Fruit fly (Drosophila melanogaster) whole organism, wandering third instar larva: ENCODE measurements around the gene Gr10a.

Experiments
- Dfd ChIP-seq: fragments of >200 bp; optimal IDR thresholded peaks from 2 replicates; lab custom pipeline; 2017; ENCODE audit warnings: missing biosample characterization, missing genetic modification characterization
- GATAd ChIP-seq: sonication (Bioruptor generic); optimal IDR thresholded peaks from 2 replicates; lab custom pipeline; 2016; ENCODE audit warnings: missing biosample characterization, missing genetic modification characterization
- Hr78 ChIP-seq: fragments of >200 bp; optimal IDR thresholded peaks from 2 replicates; lab custom pipeline; 2017; ENCODE audit warnings: missing biosample characterization, missing genetic modification characterization
- Jra ChIP-seq: sonication (Bioruptor generic); optimal IDR thresholded peaks from 2 replicates; lab custom pipeline; 2016; ENCODE audit warnings: missing biosample characterization, missing genetic modification characterization
- Rel ChIP-seq, 2 experiments: fragments of 200-800 bp; sonication (Bioruptor generic) in 1 of 2; optimal IDR thresholded peaks; 2 replicates in 1 of 2; 3 replicates in 1 of 2; lab custom pipeline; 2016 to 2019; ENCODE audit warnings: mild to moderate bottlenecking in 2 of 2, missing biosample characterization in 2 of 2, missing genetic modification characterization in 2 of 2, moderate library complexity in 1 of 2
- Sp1 ChIP-seq: fragments of 200-800 bp; sonication (Bioruptor generic); optimal IDR thresholded peaks from 3 replicates; lab custom pipeline; 2019; ENCODE audit warnings: missing biosample characterization, mild to moderate bottlenecking, missing genetic modification characterization, moderate library complexity
- dmrt93B ChIP-seq: fragments of 200-800 bp; sonication (Bioruptor generic); optimal IDR thresholded peaks from 2 replicates; lab custom pipeline; 2018; ENCODE audit warnings: missing biosample characterization, mild to moderate bottlenecking, missing genetic modification characterization
- ey ChIP-seq: fragments of 200-800 bp; sonication (Bioruptor generic); optimal IDR thresholded peaks from 2 replicates; lab custom pipeline; 2016; ENCODE audit warnings: missing biosample characterization, missing genetic modification characterization
- usp ChIP-seq: fragments of >200 bp; optimal IDR thresholded peaks from 2 replicates; lab custom pipeline; 2017; ENCODE audit warnings: missing biosample characterization, missing genetic modification characterization
- woc ChIP-seq: sonication (Bioruptor generic); optimal IDR thresholded peaks from 2 replicates; lab custom pipeline; 2016; ENCODE audit warnings: missing biosample characterization, mild to moderate bottlenecking, missing genetic modification characterization

dm6 chrX:11425956-11426598, 8.9 kb upstream of the Gr10a start:
- TF ChIP-seq Hr78 (GFP tag; lab: Kevin White, UChicago) (no peak), Sp1 (no peak), Jra (no peak), usp (GFP tag; lab: Kevin White, UChicago) (no peak), ey (no peak), woc (GFP tag; lab: Kevin White, UChicago) (no peak), dmrt93B (no peak), Rel (GFP tag; optimal IDR thresholded peaks at IDR 0.05; lab: Kevin White, UChicago) (no peak), Rel (tag; optimal IDR thresholded peaks at IDR 0.05; lab: Kevin White, UChicago) (peak; percentile 45), GATAd (GFP tag; lab: Kevin White, UChicago) (no peak), Dfd (GFP tag; lab: Kevin White, UChicago) (no peak)
